Worm (Caenorhabditis elegans): ENCODE results near the gene nhr-41.

ce11 chrIV:1400016-1400415 lies 14.0 kb downstream of the nhr-41 start:
- TF ChIP-seq ets-5 (GFP tag; IDR thresholded peaks at IDR 0.05): no peak
- no peak for TF ChIP-seq sptf-1 (tag; optimal IDR thresholded peaks at IDR 0.05)
- TF ChIP-seq elt-2 (tag; optimal IDR thresholded peaks at IDR 0.05): no peak
- TF ChIP-seq dpl-1 (GFP tag; optimal IDR thresholded peaks at IDR 0.05): no peak

All from whole organism, L1 larva.